Worm (Caenorhabditis elegans) whole organism, young adult: ENCODE measurements around the gene Y49F6C.6.

Experiments
- B0336.3 ChIP-seq: fragments of 200-800 bp; sonication (Bioruptor generic); IDR thresholded peaks from 2 replicates; pipeline ENCODE4 v1.3.6; 2022; ENCODE audit warnings: missing genetic modification characterization, missing compliant biosample characterization
- F22D6.2 ChIP-seq: sonication (generic microtip); optimal IDR thresholded peaks from 2 replicates; lab custom pipeline; 2016; ENCODE audit warnings: mild to moderate bottlenecking, missing genetic modification characterization, missing compliant biosample characterization
- F33H1.4 ChIP-seq: fragments of 200-800 bp; sonication (Bioruptor generic); IDR thresholded peaks from 2 replicates; pipeline ENCODE4 v1.3.6; 2022; ENCODE audit warnings: missing genetic modification reagents, missing genetic modification characterization, missing compliant biosample characterization
- Y79H2A.3 ChIP-seq: fragments of 200-800 bp; sonication (Bioruptor generic); conservative IDR thresholded peaks from 2 replicates; pipeline ENCODE4 v1.3.6; 2022; ENCODE audit warnings: missing genetic modification reagents, missing genetic modification characterization, missing compliant biosample characterization
- ZK185.1 ChIP-seq: sonication (generic microtip); optimal IDR thresholded peaks from 2 replicates; lab custom pipeline; 2016; ENCODE audit warnings: mild to moderate bottlenecking, missing genetic modification characterization, missing compliant biosample characterization; ENCODE audit not compliant: poor library complexity, severe bottlenecking
- attf-3 ChIP-seq: fragments of 200-800 bp; sonication (Bioruptor generic); conservative IDR thresholded peaks from 2 replicates; pipeline ENCODE4 v1.3.6; 2022; ENCODE audit warnings: missing genetic modification reagents, missing genetic modification characterization, missing compliant biosample characterization
- ccch-3 ChIP-seq: fragments of 200-800 bp; sonication (Bioruptor generic); optimal IDR thresholded peaks from 2 replicates; lab custom pipeline; 2018; ENCODE audit warnings: mild to moderate bottlenecking, missing genetic modification characterization, missing compliant biosample characterization
- cebp-1 ChIP-seq, 2 experiments: fragments of 200-800 bp in 1 of 2; sonication (Bioruptor generic) in 1 of 2; sonication (generic microtip) in 1 of 2; IDR thresholded peaks in 1 of 2; optimal IDR thresholded peaks in 1 of 2; 2 replicates each; pipeline versions ENCODE4 v1.3.6 to Lab custom; 2017 to 2022; ENCODE audit warnings: missing compliant biosample characterization in 2 of 2, missing genetic modification characterization in 2 of 2, mild to moderate bottlenecking in 1 of 2, missing genetic modification reagents in 1 of 2, moderate library complexity in 1 of 2
- ceh-100 ChIP-seq: fragments of 200-800 bp; sonication (Bioruptor generic); IDR thresholded peaks from 2 replicates; pipeline ENCODE4 v1.3.6; 2022; ENCODE audit warnings: missing genetic modification reagents, missing genetic modification characterization, missing compliant biosample characterization
- ceh-27 ChIP-seq: fragments of 200-800 bp; sonication (Bioruptor generic); optimal IDR thresholded peaks from 2 replicates; lab custom pipeline; 2018; ENCODE audit warnings: mild to moderate bottlenecking, missing genetic modification characterization, moderate library complexity, missing compliant biosample characterization
- ceh-58 ChIP-seq: fragments of 200-800 bp; sonication (Bioruptor generic); IDR thresholded peaks from 2 replicates; pipeline ENCODE4 v1.3.6; 2022; ENCODE audit warnings: missing genetic modification characterization, missing compliant biosample characterization
- ceh-79 ChIP-seq: sonication (generic microtip); optimal IDR thresholded peaks from 2 replicates; lab custom pipeline; 2017; ENCODE audit warnings: mild to moderate bottlenecking, missing genetic modification characterization, missing compliant biosample characterization
- dox-1 ChIP-seq: fragments of 200-800 bp; sonication (Bioruptor generic); IDR thresholded peaks from 2 replicates; pipeline ENCODE4 v1.3.6; 2022; ENCODE audit warnings: missing genetic modification reagents, missing genetic modification characterization, missing compliant biosample characterization
- egrh-3 ChIP-seq: fragments of 200-800 bp; sonication (Bioruptor generic); IDR thresholded peaks from 2 replicates; pipeline ENCODE4 v1.3.6; 2022; ENCODE audit warnings: missing genetic modification reagents, missing genetic modification characterization, missing compliant biosample characterization
- hlh-12 ChIP-seq: sonication (generic microtip); optimal IDR thresholded peaks from 2 replicates; lab custom pipeline; 2016; ENCODE audit warnings: missing genetic modification characterization, missing compliant biosample characterization
- hlh-26 ChIP-seq: fragments of 200-800 bp; sonication (Bioruptor generic); conservative IDR thresholded peaks from 2 replicates; pipeline ENCODE4 v1.3.6; 2022; ENCODE audit warnings: missing genetic modification reagents, missing genetic modification characterization, missing compliant biosample characterization
- hmg-1.2 ChIP-seq: fragments of 200-800 bp; sonication (Bioruptor generic); IDR thresholded peaks from 2 replicates; pipeline ENCODE4 v1.3.6; 2022; ENCODE audit warnings: missing genetic modification reagents, missing genetic modification characterization, missing compliant biosample characterization
- hrde-1 ChIP-seq: sonication (generic microtip); optimal IDR thresholded peaks from 2 replicates; lab custom pipeline; 2016; ENCODE audit warnings: missing genetic modification characterization, mild to moderate bottlenecking, missing compliant biosample characterization, moderate library complexity, missing genotype, missing genetic modification reagents, borderline replicate concordance
- lag-1 ChIP-seq: fragments of 200-800 bp; sonication (Bioruptor generic); IDR thresholded peaks from 2 replicates; pipeline ENCODE4 v1.3.6; 2022; ENCODE audit warnings: missing genetic modification reagents, missing genetic modification characterization, missing compliant biosample characterization
- let-607 ChIP-seq, 2 experiments: fragments of 200-800 bp in 1 of 2; sonication (Bioruptor generic) in 1 of 2; sonication (generic microtip) in 1 of 2; optimal IDR thresholded peaks; 2 replicates each; lab custom pipeline; 2016 to 2018; ENCODE audit warnings: mild to moderate bottlenecking in 2 of 2, missing compliant biosample characterization in 2 of 2, missing genetic modification characterization in 2 of 2, moderate library complexity in 2 of 2, missing genotype in 1 of 2
- lin-26 ChIP-seq: fragments of 200-800 bp; sonication (Bioruptor generic); IDR thresholded peaks from 2 replicates; pipeline ENCODE4 v1.3.6; 2022; ENCODE audit warnings: missing genetic modification reagents, missing genetic modification characterization, missing compliant biosample characterization
- lin-40 ChIP-seq: sonication (generic microtip); optimal IDR thresholded peaks from 2 replicates; lab custom pipeline; 2016; ENCODE audit warnings: missing genetic modification characterization, mild to moderate bottlenecking, missing compliant biosample characterization, missing genotype, missing genetic modification reagents
- lsl-1 ChIP-seq: fragments of 200-800 bp; sonication (Bioruptor generic); optimal IDR thresholded peaks from 2 replicates; lab custom pipeline; 2018; ENCODE audit warnings: mild to moderate bottlenecking, missing genetic modification characterization, moderate library complexity, missing compliant biosample characterization
- madf-10 ChIP-seq: sonication (generic microtip); optimal IDR thresholded peaks from 2 replicates; lab custom pipeline; 2016; ENCODE audit warnings: mild to moderate bottlenecking, missing genetic modification characterization, missing compliant biosample characterization
- madf-3 ChIP-seq: fragments of 200-800 bp; sonication (Bioruptor generic); IDR thresholded peaks from 2 replicates; pipeline ENCODE4 v1.3.6; 2022; ENCODE audit warnings: missing genetic modification reagents, missing genetic modification characterization, missing compliant biosample characterization
- nfyb-1 ChIP-seq: fragments of 200-800 bp; sonication (Bioruptor generic); IDR thresholded peaks from 2 replicates; pipeline ENCODE4 v1.3.6; 2022; ENCODE audit warnings: missing genetic modification reagents, missing genetic modification characterization, missing compliant biosample characterization
- nhr-80 ChIP-seq: sonication (generic microtip); optimal IDR thresholded peaks from 2 replicates; lab custom pipeline; 2016; ENCODE audit warnings: missing genetic modification characterization, missing compliant biosample characterization
- sea-2 ChIP-seq: fragments of 200-800 bp; sonication (Bioruptor generic); IDR thresholded peaks from 2 replicates; pipeline ENCODE4 v1.3.6; 2022; ENCODE audit warnings: missing genetic modification characterization, missing compliant biosample characterization
- tbx-9 ChIP-seq: sonication (generic microtip); optimal IDR thresholded peaks from 2 replicates; lab custom pipeline; 2016; ENCODE audit warnings: borderline replicate concordance, missing genetic modification characterization, inconsistent platforms, missing compliant biosample characterization
- unc-62 ChIP-seq: fragments of 150-350 bp; optimal IDR thresholded peaks from 2 replicates; lab custom pipeline; 2014; ENCODE audit warnings: missing biosample characterization, missing genetic modification reagents, missing genetic modification characterization
- zfh-2 ChIP-seq: fragments of 200-800 bp; sonication (Bioruptor generic); conservative IDR thresholded peaks from 2 replicates; pipeline ENCODE4 v1.3.6; 2022; ENCODE audit warnings: missing genetic modification reagents, missing genetic modification characterization, missing compliant biosample characterization
- zim-3 ChIP-seq: sonication (generic microtip); optimal IDR thresholded peaks from 2 replicates; lab custom pipeline; 2017; ENCODE audit warnings: mild to moderate bottlenecking, missing genetic modification characterization, moderate library complexity, missing compliant biosample characterization
- ztf-6 ChIP-seq: fragments of 200-800 bp; sonication (Bioruptor generic); IDR thresholded peaks from 2 replicates; pipeline ENCODE4 v1.3.6; 2022; ENCODE audit warnings: missing genetic modification reagents, missing genetic modification characterization, missing compliant biosample characterization

The Y49F6C.6 gene

ce11 chrII:3337039-3337438 lies 30.0 kb downstream of the Y49F6C.6 start, which contains the start of gene F14D2.19:
Gene F14D2.19, minus strand, starts transcription at chrII:3337139.
- TF ChIP-seq madf-3 (GFP tag; lab: Robert Waterston, UW) (no peak), ccch-3 (no peak)

- TF ChIP-seq zim-3 (tag; lab: Kevin White, UChicago) (no peak), zfh-2 (no peak), ceh-27 (no peak), hlh-12 (tag; lab: Kevin White, UChicago) (no peak), B0336.3 (no peak), cebp-1 (GFP tag; IDR thresholded peaks at IDR 0.05; lab: Robert Waterston, UW) (no peak), cebp-1 (tag; optimal IDR thresholded peaks at IDR 0.05; lab: Kevin White, UChicago) (no peak), nfyb-1 (GFP tag; lab: Robert Waterston, UW) (no peak)
Measured at ce11 chrII:3332039-3332438, 35.0 kb downstream of the Y49F6C.6 start, which contains the start of gene irld-27. Gene irld-27, plus strand, starts transcription at chrII:3332339.

DNA sequence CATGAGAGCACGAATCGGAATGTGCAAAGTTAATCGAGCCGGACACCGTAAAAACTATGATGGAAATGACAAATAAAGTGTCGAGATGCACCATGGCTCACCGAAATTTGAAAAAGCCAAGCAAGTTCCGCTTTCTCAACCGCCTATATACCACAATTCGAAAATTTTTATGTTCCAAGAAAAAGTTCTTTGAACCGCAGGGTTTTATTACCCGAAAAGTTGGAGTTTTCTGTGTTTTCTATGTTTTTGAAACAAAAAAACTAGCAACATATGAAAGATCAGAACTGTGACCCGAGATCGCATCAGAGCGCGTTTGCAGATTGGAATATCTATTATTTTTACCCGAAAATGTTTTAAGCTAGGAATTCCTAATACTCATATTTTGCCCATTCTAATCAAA lies 39.9 kb downstream of the Y49F6C.6 start, which contains the start of gene Y46D2A.3:
Gene Y46D2A.3, minus strand, starts transcription at position 101 of the 400 bp plus-strand sequence.
- TF ChIP-seq lin-40 (tag; lab: Kevin White, UChicago) (no peak), F22D6.2 (no peak)

DNA sequence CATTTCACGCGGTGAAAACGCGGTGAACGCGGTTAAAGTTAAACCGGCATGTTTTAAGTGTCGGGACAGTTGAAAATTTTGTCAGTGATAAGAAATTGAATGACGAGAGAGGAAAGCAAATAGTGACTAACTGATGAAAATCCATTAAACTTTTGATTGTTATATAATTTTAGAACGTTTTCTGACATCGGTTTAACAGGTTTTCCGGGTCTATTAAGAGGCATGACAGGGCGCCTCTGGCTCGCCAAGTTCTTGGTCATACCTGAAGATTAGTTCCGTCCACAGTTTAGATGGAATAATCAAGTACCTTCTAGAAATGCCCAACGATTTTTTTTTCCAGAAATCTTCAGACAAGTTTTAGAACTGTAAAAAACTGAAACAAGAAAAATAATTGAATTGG lies 43.8 kb downstream of the Y49F6C.6 start, which contains the start of gene Y46D2A.2:
Gene Y46D2A.2, minus strand, starts transcription at position 101 of the 400 bp plus-strand sequence.
- TF ChIP-seq F22D6.2 (no peak), hrde-1 (no peak), Y79H2A.3 (GFP tag; lab: Robert Waterston, UW) (no peak), hlh-26 (GFP tag; lab: Robert Waterston, UW) (no peak), B0336.3 (no peak), lag-1 (GFP tag; lab: Robert Waterston, UW) (no peak), lin-26 (GFP tag; lab: Robert Waterston, UW) (no peak), ceh-58 (GFP tag; lab: Robert Waterston, UW) (no peak), attf-3 (GFP tag; lab: Robert Waterston, UW) (no peak), lsl-1 (GFP tag; lab: Kevin White, UChicago) (no peak), dox-1 (GFP tag; lab: Robert Waterston, UW) (no peak)

ce11 chrII:3322257-3322656 lies 44.7 kb downstream of the Y49F6C.6 start, which contains the start of gene Y46D2A.1:
Gene Y46D2A.1, plus strand, starts transcription at chrII:3322557.
- TF ChIP-seq ceh-100 (GFP tag; lab: Robert Waterston, UW) (no peak), hmg-1.2 (GFP tag; lab: Robert Waterston, UW) (no peak), ceh-58 (GFP tag; lab: Robert Waterston, UW) (no peak), ccch-3 (no peak), tbx-9 (no peak), attf-3 (GFP tag; lab: Robert Waterston, UW) (no peak), ceh-79 (tag; lab: Kevin White, UChicago) (no peak), ZK185.1 (tag; lab: Kevin White, UChicago) (no peak), sea-2 (GFP tag; lab: Robert Waterston, UW) (no peak), F33H1.4 (GFP tag; lab: Robert Waterston, UW) (no peak), zfh-2 (no peak), madf-10 (tag; lab: Kevin White, UChicago) (no peak), egrh-3 (GFP tag; lab: Robert Waterston, UW) (no peak), lin-40 (tag; lab: Kevin White, UChicago) (no peak)

DNA sequence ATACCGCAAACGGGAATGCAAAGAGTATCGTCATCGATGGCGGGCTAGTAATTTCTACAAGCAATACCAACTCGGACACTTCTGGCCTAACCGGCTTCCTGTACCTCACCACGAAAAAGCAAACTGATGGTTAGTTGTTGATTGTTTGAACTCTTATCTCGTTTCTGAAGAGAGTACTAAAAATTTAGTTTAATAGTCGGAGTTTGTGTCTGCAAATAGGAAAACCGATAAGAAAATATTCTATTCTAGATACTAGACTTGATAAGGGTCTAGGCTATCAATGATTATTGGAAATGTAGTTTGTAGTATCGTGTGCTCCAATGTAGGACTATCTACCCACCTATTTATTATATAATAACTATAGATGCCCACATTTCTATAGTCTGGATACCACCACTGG lies 48.2 kb downstream of the Y49F6C.6 start:
- TF ChIP-seq unc-62 (GFP tag; lab: Kevin White, UChicago) (no peak), cebp-1 (GFP tag; IDR thresholded peaks at IDR 0.05; lab: Robert Waterston, UW) (no peak), cebp-1 (tag; optimal IDR thresholded peaks at IDR 0.05; lab: Kevin White, UChicago) (no peak), nhr-80 (tag; lab: Kevin White, UChicago) (peak; percentile 29), let-607 (tag; optimal IDR thresholded peaks at IDR 0.05; lab: Kevin White, UChicago) (no peak), F22D6.2 (no peak), ztf-6 (GFP tag; lab: Robert Waterston, UW) (no peak)
